Worm (Caenorhabditis elegans): ENCODE data around the gene srg-53.

DNA sequence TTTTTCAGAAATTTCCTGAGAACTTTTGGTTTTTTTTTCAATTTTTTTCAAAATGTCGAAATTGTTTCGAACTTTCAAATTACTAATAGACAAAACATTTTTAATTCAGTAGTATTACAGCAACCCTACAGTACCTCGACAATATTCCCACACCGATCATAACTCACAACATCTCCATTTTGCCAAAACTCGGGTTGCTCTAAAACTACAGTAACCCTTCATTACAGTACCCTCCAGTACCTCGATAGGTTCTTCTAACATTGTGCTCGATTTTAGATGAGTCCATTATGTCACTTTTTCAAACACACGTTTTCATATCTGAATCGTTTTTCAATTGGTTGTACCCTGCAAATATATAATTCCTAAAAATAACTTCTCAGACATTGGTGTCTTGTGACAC is 30.2 kb upstream of the srg-53 start:
- no peak for TF ChIP-seq nhr-120 (GFP tag; IDR thresholded peaks at IDR 0.05)
- no peak for TF ChIP-seq lsy-27 (tag; optimal IDR thresholded peaks at IDR 0.05; ENCODE audit: borderline replicate concordance, insufficient read depth)
- TF ChIP-seq mxl-1 (tag; optimal IDR thresholded peaks at IDR 0.05), result no peak
- no peak for TF ChIP-seq snpc-4 (GFP tag; optimal IDR thresholded peaks at IDR 0.05)
- no peak for TF ChIP-seq snpc-4 (tag; optimal IDR thresholded peaks at IDR 0.05)
- TF ChIP-seq pha-4 (tag; optimal IDR thresholded peaks at IDR 0.05), result no peak
- no peak for TF ChIP-seq F57A8.1 (GFP tag; optimal IDR thresholded peaks at IDR 0.05)
